Fruit fly (Drosophila melanogaster) whole organism, prepupa: ENCODE results near the gene gammaCOP.

Source experiments
- Blimp-1 ChIP-seq: fragments of 200-800 bp; sonication (Bioruptor generic); optimal IDR thresholded peaks from 3 replicates; lab custom pipeline; 2017; ENCODE audit warnings: missing biosample characterization, missing genetic modification characterization, mild to moderate bottlenecking, moderate library complexity, missing genetic modification reagents
- CG10631 ChIP-seq: fragments of 200-800 bp; sonication (Bioruptor generic); optimal IDR thresholded peaks from 2 replicates; lab custom pipeline; 2016; ENCODE audit warnings: missing biosample characterization, missing genetic modification characterization
- CG10669 ChIP-seq: fragments of 200-800 bp; sonication (Bioruptor generic); optimal IDR thresholded peaks from 3 replicates; lab custom pipeline; 2018; ENCODE audit warnings: missing biosample characterization, mild to moderate bottlenecking, missing genetic modification characterization, moderate library complexity
- CG11294 ChIP-seq: fragments of 200-800 bp; sonication (Bioruptor generic); IDR thresholded peaks from 2 replicates; pipeline ENCODE4 v1.3.6; 2022; ENCODE audit warnings: missing biosample characterization, missing genetic modification characterization
- CG11762 ChIP-seq: fragments of 200-800 bp; sonication (Bioruptor generic); optimal IDR thresholded peaks from 3 replicates; lab custom pipeline; 2016; ENCODE audit warnings: missing biosample characterization, missing genetic modification characterization; ENCODE audit not compliant: insufficient read depth
- CG11902 ChIP-seq: fragments of 200-800 bp; sonication (Bioruptor generic); optimal IDR thresholded peaks from 3 replicates; lab custom pipeline; 2016; ENCODE audit warnings: missing biosample characterization, missing genetic modification characterization
- CG15336 ChIP-seq: fragments of 200-800 bp; sonication (Bioruptor generic); IDR thresholded peaks from 2 replicates; pipeline ENCODE4 v1.3.6; 2022; ENCODE audit warnings: missing biosample characterization, missing genetic modification characterization
- CG1621 ChIP-seq: fragments of 200-800 bp; sonication (Bioruptor generic); optimal IDR thresholded peaks from 3 replicates; lab custom pipeline; 2018; ENCODE audit warnings: missing biosample characterization, mild to moderate bottlenecking, missing genetic modification characterization
- CG16779 ChIP-seq: fragments of 200-800 bp; sonication (Bioruptor generic); optimal IDR thresholded peaks from 3 replicates; lab custom pipeline; 2017; ENCODE audit warnings: missing biosample characterization, mild to moderate bottlenecking, missing genetic modification characterization
- CG3032 ChIP-seq: fragments of 200-800 bp; optimal IDR thresholded peaks from 2 replicates; lab custom pipeline; 2019; ENCODE audit warnings: missing biosample characterization, mild to moderate bottlenecking, missing genetic modification characterization, moderate library complexity
- CG31627 ChIP-seq: fragments of 200-800 bp; sonication (Bioruptor generic); optimal IDR thresholded peaks from 3 replicates; lab custom pipeline; 2016; ENCODE audit warnings: missing biosample characterization, missing genetic modification characterization
- CG32006 ChIP-seq: fragments of 200-800 bp; sonication (Bioruptor generic); optimal IDR thresholded peaks from 3 replicates; lab custom pipeline; 2017; ENCODE audit warnings: missing biosample characterization, mild to moderate bottlenecking, missing genetic modification characterization
- CG34406 ChIP-seq: fragments of 200-800 bp; sonication (Bioruptor generic); optimal IDR thresholded peaks from 3 replicates; lab custom pipeline; 2016; ENCODE audit warnings: missing biosample characterization, missing genetic modification characterization
- CG3919 ChIP-seq: fragments of 200-800 bp; sonication (Bioruptor generic); optimal IDR thresholded peaks from 3 replicates; lab custom pipeline; 2016; ENCODE audit warnings: missing biosample characterization, missing genetic modification characterization
- CG4318 ChIP-seq: fragments of 200-800 bp; sonication (Bioruptor generic); optimal IDR thresholded peaks from 3 replicates; lab custom pipeline; 2017; ENCODE audit warnings: missing biosample characterization, mild to moderate bottlenecking, missing genetic modification characterization
- CG6163 ChIP-seq: fragments of 200-800 bp; sonication (Bioruptor generic); IDR thresholded peaks from 3 replicates; pipeline ENCODE4 v1.3.6; 2022; ENCODE audit warnings: missing biosample characterization, missing genetic modification characterization
- CG6276 ChIP-seq: fragments of 200-800 bp; sonication (Bioruptor generic); optimal IDR thresholded peaks from 2 replicates; lab custom pipeline; 2017; ENCODE audit warnings: missing biosample characterization, mild to moderate bottlenecking, missing genetic modification characterization
- CG6792 ChIP-seq: fragments of 200-800 bp; sonication (Bioruptor generic); optimal IDR thresholded peaks from 3 replicates; lab custom pipeline; 2016; ENCODE audit warnings: missing biosample characterization, missing genetic modification characterization
- CG7368 ChIP-seq: fragments of 200-800 bp; sonication (Bioruptor generic); optimal IDR thresholded peaks from 3 replicates; lab custom pipeline; 2016; ENCODE audit warnings: missing biosample characterization, missing genetic modification characterization
- CG8119 ChIP-seq: fragments of 200-800 bp; sonication (Bioruptor generic); IDR thresholded peaks from 3 replicates; pipeline ENCODE4 v1.3.6; 2022; ENCODE audit warnings: missing biosample characterization, missing genetic modification characterization
- CG8319 ChIP-seq: fragments of 200-800 bp; sonication (Bioruptor generic); optimal IDR thresholded peaks from 3 replicates; lab custom pipeline; 2016; ENCODE audit warnings: missing biosample characterization, missing genetic modification characterization
- CG8632 ChIP-seq: fragments of 200-800 bp; sonication (Bioruptor generic); optimal IDR thresholded peaks from 3 replicates; lab custom pipeline; 2016; ENCODE audit warnings: missing biosample characterization, missing genetic modification characterization
- CG9139 ChIP-seq: fragments of 200-800 bp; sonication (Bioruptor generic); optimal IDR thresholded peaks from 3 replicates; lab custom pipeline; 2017; ENCODE audit warnings: missing biosample characterization, mild to moderate bottlenecking, missing genetic modification characterization
- Eip75B ChIP-seq: fragments of 200-800 bp; sonication (Bioruptor generic); optimal IDR thresholded peaks from 3 replicates; lab custom pipeline; 2016; ENCODE audit warnings: missing biosample characterization, missing genetic modification characterization
- Eip78C ChIP-seq: fragments of 200-800 bp; sonication (Bioruptor generic); peaks from one replicate; lab custom pipeline; 2016; ENCODE audit warnings: missing biosample characterization, missing genetic modification characterization
- Eip93F ChIP-seq: fragments of 200-800 bp; sonication (Bioruptor generic); optimal IDR thresholded peaks from 2 replicates; lab custom pipeline; 2016; ENCODE audit warnings: missing biosample characterization, mild to moderate bottlenecking, missing genetic modification characterization
- Ets21C ChIP-seq: fragments of 200-800 bp; sonication (Bioruptor generic); optimal IDR thresholded peaks from 3 replicates; lab custom pipeline; 2016; ENCODE audit warnings: missing biosample characterization, missing genetic modification characterization
- Ets96B ChIP-seq: fragments of 200-800 bp; optimal IDR thresholded peaks from 2 replicates; lab custom pipeline; 2019; ENCODE audit warnings: missing biosample characterization, mild to moderate bottlenecking, missing genetic modification characterization, moderate library complexity
- Gug ChIP-seq: fragments of 200-800 bp; sonication (Bioruptor generic); IDR thresholded peaks from 2 replicates; pipeline ENCODE4 v1.3.6; 2022; ENCODE audit warnings: missing biosample characterization, missing genetic modification characterization
- Hr39 ChIP-seq: fragments of 200-800 bp; sonication (Bioruptor generic); optimal IDR thresholded peaks from 2 replicates; lab custom pipeline; 2016; ENCODE audit warnings: missing biosample characterization, missing genetic modification characterization
- Hr4 ChIP-seq: fragments of 200-800 bp; sonication (Bioruptor generic); optimal IDR thresholded peaks from 3 replicates; lab custom pipeline; 2016; ENCODE audit warnings: missing biosample characterization, missing genetic modification characterization
- Lpt ChIP-seq: fragments of 200-800 bp; sonication (Bioruptor generic); optimal IDR thresholded peaks from 3 replicates; lab custom pipeline; 2016; ENCODE audit warnings: missing biosample characterization, missing genetic modification characterization
- Met ChIP-seq: fragments of 200-800 bp; sonication (Bioruptor generic); optimal IDR thresholded peaks from 3 replicates; lab custom pipeline; 2016; ENCODE audit warnings: missing biosample characterization, missing genetic modification characterization
- OdsH ChIP-seq: fragments of 200-800 bp; sonication (Bioruptor generic); optimal IDR thresholded peaks from 3 replicates; lab custom pipeline; 2016; ENCODE audit warnings: missing biosample characterization, missing genetic modification characterization
- Smox ChIP-seq: fragments of 200-800 bp; sonication (Bioruptor generic); optimal IDR thresholded peaks from 3 replicates; lab custom pipeline; 2016; ENCODE audit warnings: missing biosample characterization, missing genetic modification characterization
- Sox14 ChIP-seq: fragments of 200-800 bp; sonication (Bioruptor generic); optimal IDR thresholded peaks from 3 replicates; lab custom pipeline; 2016; ENCODE audit warnings: missing biosample characterization, missing genetic modification characterization
- Sox15 ChIP-seq: fragments of 200-800 bp; sonication (Bioruptor generic); optimal IDR thresholded peaks from 3 replicates; lab custom pipeline; 2016; ENCODE audit warnings: missing biosample characterization, missing genetic modification characterization
- acj6 ChIP-seq: fragments of 200-800 bp; sonication (Bioruptor generic); optimal IDR thresholded peaks from 3 replicates; lab custom pipeline; 2016; ENCODE audit warnings: missing biosample characterization, missing genetic modification characterization
- cyc ChIP-seq: fragments of 200-800 bp; sonication (Bioruptor generic); optimal IDR thresholded peaks from 3 replicates; lab custom pipeline; 2016; ENCODE audit warnings: missing biosample characterization, missing genetic modification characterization
- dac ChIP-seq: fragments of 200-800 bp; sonication (Bioruptor generic); optimal IDR thresholded peaks from 2 replicates; lab custom pipeline; 2017; ENCODE audit warnings: missing biosample characterization, mild to moderate bottlenecking, missing genetic modification characterization
- dsx ChIP-seq: fragments of 200-800 bp; optimal IDR thresholded peaks from 3 replicates; lab custom pipeline; 2019; ENCODE audit warnings: missing biosample characterization, mild to moderate bottlenecking, missing genetic modification characterization, moderate library complexity; ENCODE audit not compliant: poor library complexity, severe bottlenecking
- eg ChIP-seq: fragments of 200-800 bp; sonication (Bioruptor generic); IDR thresholded peaks from 3 replicates; pipeline ENCODE4 v1.3.6; 2022; ENCODE audit warnings: missing biosample characterization, missing genetic modification characterization
- esn ChIP-seq: fragments of 200-800 bp; sonication (Bioruptor generic); optimal IDR thresholded peaks from 2 replicates; lab custom pipeline; 2016; ENCODE audit warnings: missing biosample characterization, mild to moderate bottlenecking, missing genetic modification characterization, moderate library complexity
- fd59A ChIP-seq: fragments of 200-800 bp; sonication (Bioruptor generic); optimal IDR thresholded peaks from 2 replicates; lab custom pipeline; 2017; ENCODE audit warnings: missing biosample characterization, mild to moderate bottlenecking, missing genetic modification characterization, missing genetic modification reagents
- fd85E ChIP-seq: fragments of 200-800 bp; sonication (Bioruptor generic); optimal IDR thresholded peaks from 3 replicates; lab custom pipeline; 2016; ENCODE audit warnings: missing biosample characterization, missing genetic modification characterization
- fkh ChIP-seq: fragments of 200-800 bp; sonication (Bioruptor generic); optimal IDR thresholded peaks from 3 replicates; lab custom pipeline; 2017; ENCODE audit warnings: missing biosample characterization, mild to moderate bottlenecking, missing genetic modification characterization, moderate library complexity
- lz ChIP-seq: fragments of 200-800 bp; sonication (Bioruptor generic); optimal IDR thresholded peaks from 3 replicates; lab custom pipeline; 2016; ENCODE audit warnings: missing biosample characterization, missing genetic modification characterization
- pdm3 ChIP-seq: fragments of 200-800 bp; sonication (Bioruptor generic); optimal IDR thresholded peaks from 3 replicates; lab custom pipeline; 2016; ENCODE audit warnings: missing biosample characterization, missing genetic modification characterization
- spab ChIP-seq: fragments of 200-800 bp; sonication (Bioruptor generic); optimal IDR thresholded peaks from 2 replicates; lab custom pipeline; 2017; ENCODE audit warnings: missing biosample characterization, mild to moderate bottlenecking, missing genetic modification characterization, missing genetic modification reagents
- svp ChIP-seq: fragments of 200-800 bp; sonication (Bioruptor generic); peaks from one replicate; lab custom pipeline; 2016; ENCODE audit warnings: missing biosample characterization, missing genetic modification characterization
- topi ChIP-seq: fragments of 200-800 bp; sonication (Bioruptor generic); optimal IDR thresholded peaks from 3 replicates; lab custom pipeline; 2016; ENCODE audit warnings: missing biosample characterization, missing genetic modification characterization
- vri ChIP-seq: fragments of 200-800 bp; sonication (Bioruptor generic); optimal IDR thresholded peaks from 3 replicates; lab custom pipeline; 2016; ENCODE audit warnings: missing biosample characterization, mild to moderate bottlenecking, missing genetic modification characterization

Gene gammaCOP

dm6 chr3R:31592256-31592879, 20.4 kb downstream of the gammaCOP start, which contains the start of gene CG1774:
TSS of gene CG1774 (plus strand) at chr3R:31592803.
- TF ChIP-seq CG6276 (GFP tag; lab: Kevin White, UChicago) (no peak), eg (peak; percentile 76), OdsH (GFP tag; lab: Kevin White, UChicago) (no peak), CG6163 (GFP tag; lab: Robert Waterston, UW) (peak; percentile 76; the same call in 2 of the 3 replicates), CG8319 (GFP tag; lab: Kevin White, UChicago) (no peak), CG10669 (no peak), CG16779 (peak; percentile 39), Eip93F (GFP tag; lab: Kevin White, UChicago) (peak; percentile 23), vri (GFP tag; lab: Kevin White, UChicago) (peak; percentile 87), CG11762 (peak; percentile 14), spab (GFP tag; lab: Kevin White, UChicago) (no peak), esn (GFP tag; lab: Kevin White, UChicago) (peak; percentile 64), pdm3 (GFP tag; lab: Kevin White, UChicago) (no peak), Hr4 (GFP tag; lab: Kevin White, UChicago) (no peak), CG4318 (GFP tag; lab: Kevin White, UChicago) (no peak), topi (GFP tag; lab: Kevin White, UChicago) (peak; percentile 69), CG3919 (GFP tag; lab: Kevin White, UChicago) (no peak), Sox14 (GFP tag; lab: Kevin White, UChicago) (peak; percentile 39), lz (GFP tag; lab: Kevin White, UChicago) (peak; percentile 71), CG9139 (GFP tag; lab: Kevin White, UChicago) (no peak), fkh (GFP tag; lab: Kevin White, UChicago) (peak; percentile 30), Eip75B (GFP tag; lab: Kevin White, UChicago) (peak; percentile 53), CG8632 (GFP tag; lab: Kevin White, UChicago) (peak; percentile 7), CG8119 (GFP tag; lab: Robert Waterston, UW) (peak; percentile 59), CG1621 (tag; lab: Kevin White, UChicago) (no peak), acj6 (peak; percentile 50), CG3032 (tag; lab: Kevin White, UChicago) (peak; percentile 1), cyc (GFP tag; lab: Kevin White, UChicago) (peak; percentile 66), Ets96B (peak; percentile 13), Lpt (GFP tag; lab: Kevin White, UChicago) (no peak), CG7368 (GFP tag; lab: Kevin White, UChicago) (no peak), dsx (no peak), Eip78C (peak; percentile 86), CG31627 (peak; percentile 70), CG6792 (GFP tag; lab: Kevin White, UChicago) (peak; percentile 42), CG10631 (GFP tag; lab: Kevin White, UChicago) (no peak), CG11294 (peak; percentile 60; the same call in 1 of the 2 replicates), svp (GFP tag; lab: Kevin White, UChicago) (peak; percentile 89), Hr39 (GFP tag; lab: Kevin White, UChicago) (peak; percentile 65), fd85E (GFP tag; lab: Kevin White, UChicago) (no peak), CG11902 (GFP tag; lab: Kevin White, UChicago) (no peak), Smox (GFP tag; lab: Kevin White, UChicago) (no peak), Sox15 (GFP tag; lab: Kevin White, UChicago) (no peak), CG15336 (GFP tag; lab: Robert Waterston, UW) (peak; percentile 79), Blimp-1 (no peak), dac (no peak), Ets21C (peak; percentile 50), fd59A (GFP tag; lab: Kevin White, UChicago) (no peak), CG34406 (GFP tag; lab: Kevin White, UChicago) (peak; percentile 28), Gug (peak; percentile 66), CG32006 (GFP tag; lab: Kevin White, UChicago) (no peak), Met (GFP tag; lab: Kevin White, UChicago) (peak; percentile 58)
